Worm (Caenorhabditis elegans) whole organism, mixed stage, embryonic: ENCODE results near the gene F56F11.1.

ENCODE experiments used
- M03D4.4 ChIP-seq: sonication (generic microtip); optimal IDR thresholded peaks from 2 replicates; lab custom pipeline; 2017; ENCODE audit warnings: mild to moderate bottlenecking, missing genetic modification characterization, missing compliant biosample characterization
- bed-3 ChIP-seq: fragments of 200-800 bp; sonication (Bioruptor generic); optimal IDR thresholded peaks from 3 replicates; lab custom pipeline; 2018; ENCODE audit warnings: mild to moderate bottlenecking, missing genetic modification characterization, moderate library complexity, missing compliant biosample characterization
- blmp-1 ChIP-seq: fragments of 150-350 bp; optimal IDR thresholded peaks from 2 replicates; lab custom pipeline; 2014; ENCODE audit warnings: missing biosample characterization, missing genetic modification characterization
- ceh-39 ChIP-seq: fragments of 150-350 bp; optimal IDR thresholded peaks from 2 replicates; lab custom pipeline; 2014; ENCODE audit warnings: missing biosample characterization, missing genetic modification characterization
- ceh-43 ChIP-seq: fragments of 200-800 bp; sonication (Bioruptor generic); optimal IDR thresholded peaks from 2 replicates; lab custom pipeline; 2018; ENCODE audit warnings: mild to moderate bottlenecking, missing genetic modification characterization, moderate library complexity, missing compliant biosample characterization
- ceh-83 ChIP-seq: fragments of 200-800 bp; sonication (Bioruptor generic); optimal IDR thresholded peaks from 2 replicates; lab custom pipeline; 2018; ENCODE audit warnings: mild to moderate bottlenecking, missing genetic modification characterization, missing compliant biosample characterization
- ces-1 ChIP-seq: fragments of 150-350 bp; optimal IDR thresholded peaks from 2 replicates; lab custom pipeline; 2014; ENCODE audit warnings: missing biosample characterization, missing genetic modification reagents, missing genetic modification characterization
- cnd-1 ChIP-seq: fragments of 200-800 bp; sonication (Bioruptor generic); optimal IDR thresholded peaks from 2 replicates; lab custom pipeline; 2018; ENCODE audit warnings: mild to moderate bottlenecking, missing genetic modification characterization, missing compliant biosample characterization
- drap-1 ChIP-seq: fragments of 200-800 bp; sonication (Bioruptor generic); optimal IDR thresholded peaks from 3 replicates; lab custom pipeline; 2018; ENCODE audit warnings: mild to moderate bottlenecking, missing genetic modification characterization, missing compliant biosample characterization
- elt-1 ChIP-seq: sonication (generic microtip); optimal IDR thresholded peaks from 2 replicates; lab custom pipeline; 2017; ENCODE audit warnings: missing genetic modification characterization, mild to moderate bottlenecking, missing compliant biosample characterization, antibody characterized with exemption, moderate library complexity, borderline replicate concordance; ENCODE audit not compliant: insufficient read depth
- elt-3 ChIP-seq: fragments of 150-350 bp; optimal IDR thresholded peaks from 2 replicates; lab custom pipeline; 2014; ENCODE audit warnings: missing biosample characterization, missing genetic modification characterization
- flh-1 ChIP-seq: fragments of 200-800 bp; sonication (Bioruptor generic); optimal IDR thresholded peaks from 2 replicates; lab custom pipeline; 2018; ENCODE audit warnings: mild to moderate bottlenecking, missing genetic modification characterization, moderate library complexity, missing compliant biosample characterization
- ham-2 ChIP-seq: fragments of 200-800 bp; sonication (Bioruptor generic); optimal IDR thresholded peaks from 2 replicates; lab custom pipeline; 2018; ENCODE audit warnings: mild to moderate bottlenecking, missing genetic modification characterization, missing compliant biosample characterization
- hlh-1 ChIP-seq: fragments of 150-350 bp; optimal IDR thresholded peaks from 2 replicates; lab custom pipeline; 2014; ENCODE audit warnings: missing biosample characterization, missing genetic modification reagents, missing genetic modification characterization
- lin-13 ChIP-seq: fragments of 150-350 bp; optimal IDR thresholded peaks from 2 replicates; lab custom pipeline; 2014; ENCODE audit warnings: missing biosample characterization, missing genetic modification characterization
- lin-32 ChIP-seq: fragments of 200-800 bp; sonication (Bioruptor generic); optimal IDR thresholded peaks from 2 replicates; lab custom pipeline; 2018; ENCODE audit warnings: mild to moderate bottlenecking, missing genetic modification characterization, missing compliant biosample characterization
- lsy-2 ChIP-seq: fragments of 150-350 bp; optimal IDR thresholded peaks from 2 replicates; lab custom pipeline; 2014; ENCODE audit warnings: missing biosample characterization, missing genetic modification characterization
- mab-5 ChIP-seq: fragments of 150-350 bp; optimal IDR thresholded peaks from 2 replicates; lab custom pipeline; 2014; ENCODE audit warnings: missing biosample characterization, missing genetic modification characterization
- mep-1 ChIP-seq: fragments of 150-350 bp; optimal IDR thresholded peaks from 2 replicates; lab custom pipeline; 2017; ENCODE audit warnings: missing biosample characterization, missing genetic modification reagents, missing genetic modification characterization, inconsistent platforms
- mls-2 ChIP-seq: sonication (generic microtip); optimal IDR thresholded peaks from 2 replicates; lab custom pipeline; 2016; ENCODE audit warnings: mild to moderate bottlenecking, missing genetic modification characterization, moderate library complexity, missing compliant biosample characterization
- nhr-12 ChIP-seq: fragments of 150-350 bp; optimal IDR thresholded peaks from 2 replicates; lab custom pipeline; 2014; ENCODE audit warnings: missing biosample characterization, missing genetic modification characterization
- nhr-2 ChIP-seq: fragments of 150-350 bp; optimal IDR thresholded peaks from 2 replicates; lab custom pipeline; 2014; ENCODE audit warnings: missing biosample characterization, missing genetic modification characterization
- nhr-28 ChIP-seq: fragments of 150-350 bp; optimal IDR thresholded peaks from 2 replicates; lab custom pipeline; 2014; ENCODE audit warnings: missing biosample characterization, missing genetic modification characterization
- nhr-76 ChIP-seq: sonication (generic microtip); optimal IDR thresholded peaks from 2 replicates; lab custom pipeline; 2017; ENCODE audit warnings: missing biosample characterization, missing genetic modification characterization
- pha-4 ChIP-seq: fragments of 150-350 bp; optimal IDR thresholded peaks from 2 replicates; lab custom pipeline; 2018; ENCODE audit warnings: missing biosample characterization, missing genetic modification reagents, missing genetic modification characterization
- sem-2 ChIP-seq: fragments of 200-800 bp; sonication (Bioruptor generic); optimal IDR thresholded peaks from 2 replicates; lab custom pipeline; 2018; ENCODE audit warnings: mild to moderate bottlenecking, missing genetic modification characterization, missing compliant biosample characterization
- snpc-4 ChIP-seq: fragments of 150-350 bp; optimal IDR thresholded peaks from 2 replicates; lab custom pipeline; 2014; ENCODE audit warnings: missing biosample characterization, missing genetic modification characterization
- sptf-1 ChIP-seq: sonication (generic microtip); optimal IDR thresholded peaks from 2 replicates; lab custom pipeline; 2017; ENCODE audit warnings: mild to moderate bottlenecking, missing genetic modification characterization, moderate library complexity, missing compliant biosample characterization
- tbx-8 ChIP-seq: fragments of 200-800 bp; sonication (Bioruptor generic); optimal IDR thresholded peaks from 2 replicates; lab custom pipeline; 2018; ENCODE audit warnings: mild to moderate bottlenecking, missing genetic modification characterization, moderate library complexity, missing compliant biosample characterization
- unc-120 ChIP-seq: sonication (generic microtip); optimal IDR thresholded peaks from 2 replicates; lab custom pipeline; 2017; ENCODE audit warnings: missing genetic modification characterization, missing compliant biosample characterization; ENCODE audit not compliant: poor library complexity, severe bottlenecking
- unc-39 ChIP-seq: fragments of 150-350 bp; optimal IDR thresholded peaks from 2 replicates; lab custom pipeline; 2014; ENCODE audit warnings: missing biosample characterization, missing genetic modification characterization
- unc-62 ChIP-seq: fragments of 150-350 bp; optimal IDR thresholded peaks from 2 replicates; lab custom pipeline; 2014; ENCODE audit warnings: missing biosample characterization, missing genetic modification reagents, missing genetic modification characterization
- zip-8 ChIP-seq: fragments of 150-350 bp; optimal IDR thresholded peaks from 2 replicates; lab custom pipeline; 2014; ENCODE audit warnings: missing biosample characterization, missing genetic modification characterization
- ztf-11 ChIP-seq: fragments of 150-350 bp; optimal IDR thresholded peaks from 2 replicates; lab custom pipeline; 2014; ENCODE audit warnings: missing biosample characterization, missing genetic modification characterization

F56F11.1 gene

DNA sequence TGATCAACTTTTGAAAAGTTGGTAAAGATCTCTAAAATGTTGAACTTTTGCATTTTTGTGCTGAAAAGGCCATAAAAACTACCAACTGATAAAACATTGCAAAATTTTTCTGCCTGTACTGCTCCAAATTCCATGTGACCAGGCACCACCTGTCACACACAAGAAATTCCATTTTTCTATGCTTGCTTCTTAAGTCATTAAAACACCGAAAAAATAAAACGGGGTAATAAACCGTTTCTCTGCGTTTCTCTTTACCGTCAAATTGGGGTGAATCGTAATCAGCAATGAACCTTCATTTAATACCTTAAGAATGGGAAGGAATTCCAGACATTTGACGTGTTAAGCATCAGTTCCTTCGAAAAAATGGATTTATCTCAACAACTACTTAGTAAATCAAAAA, 21.3 kb upstream of the F56F11.1 start:
- TF ChIP-seq flh-1 (GFP tag; lab: Kevin White, UChicago), result no peak
- no peak for TF ChIP-seq nhr-76
- no peak for TF ChIP-seq tbx-8
- TF ChIP-seq bed-3 (GFP tag; lab: Kevin White, UChicago), result no peak
- TF ChIP-seq ceh-83, result no peak
- no peak for TF ChIP-seq nhr-12 (tag; lab: Kevin White, UChicago)
- TF ChIP-seq elt-3 (tag; lab: Kevin White, UChicago), result no peak

ce11 chrIII:2871817-2872216, 19.7 kb upstream of the F56F11.1 start:
- TF ChIP-seq M03D4.4 (tag; lab: Kevin White, UChicago), result no peak
- no peak for TF ChIP-seq unc-120
- no peak for TF ChIP-seq unc-39
- no peak for TF ChIP-seq bed-3 (GFP tag; lab: Kevin White, UChicago)
- peak; percentile 15 for TF ChIP-seq lin-13 (tag; lab: Kevin White, UChicago)
- TF ChIP-seq lin-32, result no peak
- TF ChIP-seq unc-62 (GFP tag; lab: Kevin White, UChicago), result peak; percentile 4
- TF ChIP-seq ceh-43 (GFP tag; lab: Kevin White, UChicago), result no peak
- TF ChIP-seq elt-1 (tag; lab: Kevin White, UChicago), result no peak
- TF ChIP-seq nhr-76, result no peak
- peak; percentile 21 for TF ChIP-seq ham-2 (GFP tag; lab: Kevin White, UChicago)
- TF ChIP-seq ztf-11 (tag; lab: Kevin White, UChicago), result no peak
- TF ChIP-seq ceh-83, result no peak
- TF ChIP-seq tbx-8, result no peak
- no peak for TF ChIP-seq elt-3 (tag; lab: Kevin White, UChicago)
- peak; percentile 34 for TF ChIP-seq sptf-1 (tag; lab: Kevin White, UChicago)
- no peak for TF ChIP-seq flh-1 (GFP tag; lab: Kevin White, UChicago)
- no peak for TF ChIP-seq sem-2 (GFP tag; lab: Kevin White, UChicago)
- no peak for TF ChIP-seq nhr-28
- no peak for TF ChIP-seq mab-5 (tag; lab: Kevin White, UChicago)
- TF ChIP-seq drap-1 (GFP tag; lab: Kevin White, UChicago), result peak; percentile 19
- TF ChIP-seq cnd-1 (tag; lab: Kevin White, UChicago), result peak; percentile 7
- no peak for TF ChIP-seq blmp-1 (tag; lab: Kevin White, UChicago)
- no peak for TF ChIP-seq snpc-4 (tag; lab: Kevin White, UChicago)
- TF ChIP-seq pha-4 (tag; lab: Kevin White, UChicago), result peak; percentile 20
- TF ChIP-seq nhr-12 (tag; lab: Kevin White, UChicago), result no peak
- TF ChIP-seq ceh-39 (tag; lab: Kevin White, UChicago), result no peak
- no peak for TF ChIP-seq nhr-2 (tag; lab: Kevin White, UChicago)
- no peak for TF ChIP-seq lsy-2 (tag; lab: Kevin White, UChicago)
- TF ChIP-seq zip-8 (tag; lab: Kevin White, UChicago), result no peak
- no peak for TF ChIP-seq ces-1

- TF ChIP-seq unc-39 (no peak), mep-1 (tag; lab: Kevin White, UChicago) (no peak), lsy-2 (tag; lab: Kevin White, UChicago) (no peak), sem-2 (GFP tag; lab: Kevin White, UChicago) (no peak), lin-32 (no peak), ztf-11 (tag; lab: Kevin White, UChicago) (no peak), zip-8 (tag; lab: Kevin White, UChicago) (no peak), elt-1 (tag; lab: Kevin White, UChicago) (no peak), flh-1 (GFP tag; lab: Kevin White, UChicago) (no peak), hlh-1 (tag; lab: Kevin White, UChicago) (no peak), mls-2 (tag; lab: Kevin White, UChicago) (no peak), ceh-83 (no peak), ces-1 (no peak), lin-13 (tag; lab: Kevin White, UChicago) (no peak), cnd-1 (tag; lab: Kevin White, UChicago) (no peak), mab-5 (tag; lab: Kevin White, UChicago) (no peak), pha-4 (tag; lab: Kevin White, UChicago) (no peak), ceh-43 (GFP tag; lab: Kevin White, UChicago) (no peak), snpc-4 (tag; lab: Kevin White, UChicago) (no peak)
Measured at ce11 chrIII:2873116-2873644, 18.4 kb upstream of the F56F11.1 start.
